Fruit fly (Drosophila melanogaster): ENCODE data around the gene CG15892.

CG15892 gene

dm6 chrX:6267187-6267711 is 26.9 kb downstream of the CG15892 start, which contains the start of gene schlank (continued):
- TF ChIP-seq crp (GFP tag; optimal IDR thresholded peaks at IDR 0.05), result no peak
- no peak for TF ChIP-seq Sox100B (GFP tag; optimal IDR thresholded peaks at IDR 0.05)
- TF ChIP-seq Nf-YA (GFP tag; IDR thresholded peaks at IDR 0.05), result no peak
- TF ChIP-seq CG4404 (GFP tag; IDR thresholded peaks at IDR 0.05), result peak; percentile 44; the same call in 1 of the 2 replicates
- no peak for TF ChIP-seq CG3726 (GFP tag; IDR thresholded peaks at IDR 0.05)
- peak; percentile 46; the same call in 1 of the 2 replicates for TF ChIP-seq Xrp1 (GFP tag; IDR thresholded peaks at IDR 0.05)
- peak; percentile 30 for TF ChIP-seq Dp (GFP tag; optimal IDR thresholded peaks at IDR 0.05)
- TF ChIP-seq disco-r (GFP tag; optimal IDR thresholded peaks at IDR 0.05), result no peak
- peak; percentile 20 for TF ChIP-seq maf-S (GFP tag; optimal IDR thresholded peaks at IDR 0.05)
- no peak for TF ChIP-seq eve (GFP tag; optimal IDR thresholded peaks at IDR 0.05)
- TF ChIP-seq fd102C (GFP tag; optimal IDR thresholded peaks at IDR 0.05), result no peak
- peak; percentile 39 for TF ChIP-seq ewg (GFP tag; optimal IDR thresholded peaks at IDR 0.05)
- no peak for TF ChIP-seq sna (GFP tag; IDR thresholded peaks at IDR 0.05; ENCODE audit: partially characterized antibody)
- TF ChIP-seq TFAM (GFP tag; optimal IDR thresholded peaks at IDR 0.05), result no peak
- TF ChIP-seq Dip3 (GFP tag; optimal IDR thresholded peaks at IDR 0.05), result peak; percentile 89
- no peak for TF ChIP-seq CG1832 (GFP tag; optimal IDR thresholded peaks at IDR 0.05)
- TF ChIP-seq pros (GFP tag; optimal IDR thresholded peaks at IDR 0.05), result no peak
- TF ChIP-seq hbn (GFP tag; IDR thresholded peaks at IDR 0.05; ENCODE audit: partially characterized antibody), result no peak
- TF ChIP-seq CG9817 (tag; optimal IDR thresholded peaks at IDR 0.05), result no peak
- no peak for TF ChIP-seq Bgb (GFP tag; IDR thresholded peaks at IDR 0.05; ENCODE audit: partially characterized antibody)
- peak; percentile 64 for TF ChIP-seq CG7786 (GFP tag; optimal IDR thresholded peaks at IDR 0.05)
- TF ChIP-seq CG18619 (GFP tag; optimal IDR thresholded peaks at IDR 0.05), result peak; percentile 10
- 0 out of 3 replicates have a peak, but pooled peaks have one; percentile 2 for TF ChIP-seq so (GFP tag; IDR thresholded peaks at IDR 0.05)
- TF ChIP-seq Lpt (GFP tag; optimal IDR thresholded peaks at IDR 0.05), result no peak
- peak; percentile 43 for TF ChIP-seq CG18764 (GFP tag; optimal IDR thresholded peaks at IDR 0.05)
- peak; percentile 35 for TF ChIP-seq Dek (tag; optimal IDR thresholded peaks at IDR 0.05)
- no peak for TF ChIP-seq emc (GFP tag; optimal IDR thresholded peaks at IDR 0.05)
- no peak for TF ChIP-seq CG2202 (tag; optimal IDR thresholded peaks at IDR 0.05)
- TF ChIP-seq Dfd (GFP tag; optimal IDR thresholded peaks at IDR 0.05), result no peak
- TF ChIP-seq Lhr (GFP tag; optimal IDR thresholded peaks at IDR 0.05), result peak; percentile 71
- no peak for TF ChIP-seq chinmo (GFP tag; IDR thresholded peaks at IDR 0.05; ENCODE audit: partially characterized antibody)
- no peak for TF ChIP-seq bbx (GFP tag; IDR thresholded peaks at IDR 0.05; ENCODE audit: partially characterized antibody)
- TF ChIP-seq CG9727 (GFP tag; optimal IDR thresholded peaks at IDR 0.05), result peak; percentile 55
- no peak for TF ChIP-seq CG4707 (GFP tag; optimal IDR thresholded peaks at IDR 0.05)
- no peak for TF ChIP-seq HLHmδ (GFP tag; optimal IDR thresholded peaks at IDR 0.05)
- peak; percentile 41 for TF ChIP-seq Chrac-16 (GFP tag; optimal IDR thresholded peaks at IDR 0.05)
- TF ChIP-seq knrl (GFP tag; IDR thresholded peaks at IDR 0.05; ENCODE audit: partially characterized antibody), result no peak

dm6 chrX:6266092-6266491 is 28.1 kb downstream of the CG15892 start:
- TF ChIP-seq CG11504 (tag; optimal IDR thresholded peaks at IDR 0.05) (peak; percentile 29), stc (GFP tag; IDR thresholded peaks at IDR 0.05) (no peak), cg (GFP tag; optimal IDR thresholded peaks at IDR 0.05) (peak; percentile 39), CG7839 (tag; optimal IDR thresholded peaks at IDR 0.05) (no peak), Trl (optimal IDR thresholded peaks at IDR 0.05) (peak; percentile 30 to 58), Trl (GFP tag; optimal IDR thresholded peaks at IDR 0.05) (no peak), CG12071 (GFP tag; optimal IDR thresholded peaks at IDR 0.05) (no peak), sisA (GFP tag; IDR thresholded peaks at IDR 0.05) (no peak), chm (GFP tag; IDR thresholded peaks at IDR 0.05) (no peak), crol (GFP tag; IDR thresholded peaks at IDR 0.05) (peak; percentile 76), CG3065 (GFP tag; optimal IDR thresholded peaks at IDR 0.05) (no peak), bigmax (GFP tag; optimal IDR thresholded peaks at IDR 0.05) (peak; percentile 87), CG10431 (GFP tag; optimal IDR thresholded peaks at IDR 0.05) (peak; percentile 91), ci (GFP tag; IDR thresholded peaks at IDR 0.05) (0 out of 3 replicates have a peak, but pooled peaks have one; percentile 20), trh (GFP tag; optimal IDR thresholded peaks at IDR 0.05) (no peak), pita (GFP tag; optimal IDR thresholded peaks at IDR 0.05) (no peak)
